In genomic region chr2L:12824213-12824612, dm6 we compare ENCODE assay signal across 4 fruit fly cellular contexts.
TF ChIP-seq lines count a peak whose summit lies in the region.

No protein-coding gene starts in this region.

- no peak for TF ChIP-seq CTCF in whole organism, embryonic (GFP tag; optimal IDR thresholded peaks at IDR 0.05; lab: Kevin White, UChicago)

TF ChIP-seq in whole organism, embryonic, 481 proteins besides CTCF, POLR2A, EP300 and RAD21:
- peak; percentile 2 for TF ChIP-seq Ets65A (GFP tag; lab: Kevin White, UChicago)
- TF ChIP-seq stc (GFP tag; IDR thresholded peaks at IDR 0.05; lab: Robert Waterston, UW): no peak
- TF ChIP-seq grn (GFP tag; optimal IDR thresholded peaks at IDR 0.05; lab: Kevin White, UChicago): peak; percentile 16
- no peak for TF ChIP-seq BEAF-32 (GFP tag; optimal IDR thresholded peaks at IDR 0.05; lab: Kevin White, UChicago)
- TF ChIP-seq CG12769 (tag; optimal IDR thresholded peaks at IDR 0.05; lab: Kevin White, UChicago): peak; percentile 28
- TF ChIP-seq CG1603 (tag; optimal IDR thresholded peaks at IDR 0.05; lab: Kevin White, UChicago): no peak
- no peak for TF ChIP-seq az2 (GFP tag; optimal IDR thresholded peaks at IDR 0.05; lab: Kevin White, UChicago)
- TF ChIP-seq ham (GFP tag; IDR thresholded peaks at IDR 0.05; lab: Robert Waterston, UW): no peak

TF ChIP-seq in whole organism, prepupa, 60 proteins besides CTCF, POLR2A, EP300 and RAD21:
- TF ChIP-seq CG6163 (GFP tag; IDR thresholded peaks at IDR 0.05; lab: Robert Waterston, UW) (no peak), dac (GFP tag; optimal IDR thresholded peaks at IDR 0.05; lab: Kevin White, UChicago) (no peak), CG16779 (tag; optimal IDR thresholded peaks at IDR 0.05; lab: Kevin White, UChicago) (no peak), fd59A (GFP tag; optimal IDR thresholded peaks at IDR 0.05; lab: Kevin White, UChicago) (no peak), ss (GFP tag; optimal IDR thresholded peaks at IDR 0.05; lab: Kevin White, UChicago) (peak in 1 of 2 experiments; percentile 45), pdm3 (GFP tag; optimal IDR thresholded peaks at IDR 0.05; lab: Kevin White, UChicago) (no peak), Ets21C (GFP tag; optimal IDR thresholded peaks at IDR 0.05; lab: Kevin White, UChicago) (no peak), CG6792 (GFP tag; optimal IDR thresholded peaks at IDR 0.05; lab: Kevin White, UChicago) (no peak), CG6854 (GFP tag; optimal IDR thresholded peaks at IDR 0.05; lab: Kevin White, UChicago) (peak; percentile 30), lz (GFP tag; optimal IDR thresholded peaks at IDR 0.05; lab: Kevin White, UChicago) (no peak), Hr38 (GFP tag; optimal IDR thresholded peaks at IDR 0.05; lab: Kevin White, UChicago) (no peak), fkh (GFP tag; optimal IDR thresholded peaks at IDR 0.05; lab: Kevin White, UChicago) (no peak), Eip78C (GFP tag; lab: Kevin White, UChicago) (peak; percentile 66)

TF ChIP-seq in whole organism, pupa, 21 proteins besides CTCF, POLR2A, EP300 and RAD21:
- TF ChIP-seq rn (GFP tag; IDR thresholded peaks at IDR 0.05; lab: Robert Waterston, UW) (no peak), Snoo (tag; optimal IDR thresholded peaks at IDR 0.05; lab: Kevin White, UChicago) (peak; percentile 1), EcR (GFP tag; optimal IDR thresholded peaks at IDR 0.05; lab: Kevin White, UChicago) (peak; percentile 42), fd96Ca (GFP tag; IDR thresholded peaks at IDR 0.05; lab: Robert Waterston, UW) (0 out of 3 replicates have a peak, but pooled peaks have one; percentile 0)

TF ChIP-seq in whole organism, wandering third instar larva, 38 proteins besides CTCF, POLR2A, EP300 and RAD21:
- TF ChIP-seq h (GFP tag; optimal IDR thresholded peaks at IDR 0.05; lab: Kevin White, UChicago): no peak
- TF ChIP-seq woc (GFP tag; optimal IDR thresholded peaks at IDR 0.05; lab: Kevin White, UChicago): no peak
- TF ChIP-seq Dfd (GFP tag; optimal IDR thresholded peaks at IDR 0.05; lab: Kevin White, UChicago): no peak
- TF ChIP-seq Hr78 (GFP tag; optimal IDR thresholded peaks at IDR 0.05; lab: Kevin White, UChicago): no peak
- peak; percentile 83 for TF ChIP-seq Vsx2 (GFP tag; optimal IDR thresholded peaks at IDR 0.05; lab: Kevin White, UChicago; ENCODE audit: partially characterized antibody)
- no peak for TF ChIP-seq brk (GFP tag; optimal IDR thresholded peaks at IDR 0.05; lab: Kevin White, UChicago)
- no peak for TF ChIP-seq usp (GFP tag; optimal IDR thresholded peaks at IDR 0.05; lab: Kevin White, UChicago)
- no peak for TF ChIP-seq Myc (optimal IDR thresholded peaks at IDR 0.05; lab: Kevin White, UChicago)
- TF ChIP-seq Dif (GFP tag; optimal IDR thresholded peaks at IDR 0.05; lab: Kevin White, UChicago; ENCODE audit: partially characterized antibody): peak; percentile 63
TF ChIP-seq in whole organism, wandering third instar larva: peak in this region for 2.

Comparison
In these comparisons a context has a peak if more than half of its experiments do, and no peak if none do; other contexts are left out.
1. Of the 7 proteins assayed by ChIP-seq in both whole organism, embryonic and whole organism, prepupa: peak only in whole organism, embryonic: none; only in whole organism, prepupa: CG6854; in both: none; in neither: 6.